Worm (Caenorhabditis elegans): ENCODE measurements around the gene F08B12.4.

DNA sequence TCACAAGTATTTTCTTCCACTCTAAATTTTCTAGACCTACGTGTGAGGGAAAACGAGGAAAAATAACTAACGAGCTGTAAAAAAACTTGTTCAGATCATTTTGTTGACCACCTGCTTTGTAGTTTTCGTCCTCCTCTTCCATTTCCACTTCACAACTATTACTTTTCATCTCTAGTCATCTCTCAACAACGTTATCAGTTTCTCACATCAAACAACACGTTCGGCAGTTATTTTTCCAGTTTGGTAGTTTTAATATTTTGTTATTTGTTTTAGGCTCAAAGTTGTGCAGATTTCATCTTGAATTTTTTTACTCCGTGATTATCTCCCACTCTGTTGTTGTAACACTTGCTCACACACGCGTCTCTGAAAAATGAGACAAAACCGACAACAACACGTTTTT, 40.4 kb downstream of the F08B12.4 start:
- no peak for TF ChIP-seq T20F7.1 (GFP tag; optimal IDR thresholded peaks at IDR 0.05)
- no peak for TF ChIP-seq aly-2 (tag; optimal IDR thresholded peaks at IDR 0.05)
- no peak for TF ChIP-seq lin-39 (tag; optimal IDR thresholded peaks at IDR 0.05)
- no peak for TF ChIP-seq nhr-42 (GFP tag; IDR thresholded peaks at IDR 0.05)

Measured in whole organism, L4 larva.